Worm (Caenorhabditis elegans): ENCODE results near the gene tsp-20.

ce11 chrX:12025070-12025789 is 8.6 kb downstream of the tsp-20 start, which contains the start of gene B0198.2:
- TF ChIP-seq snpc-4 (tag; optimal IDR thresholded peaks at IDR 0.05): no peak
- no peak for TF ChIP-seq nhr-84 (tag; optimal IDR thresholded peaks at IDR 0.05)
- no peak for TF ChIP-seq elt-3 (tag; optimal IDR thresholded peaks at IDR 0.05)
- no peak for TF ChIP-seq fos-1 (tag; optimal IDR thresholded peaks at IDR 0.05)
- TF ChIP-seq snu-23 (GFP tag; optimal IDR thresholded peaks at IDR 0.05): no peak
- TF ChIP-seq mab-9 (GFP tag; IDR thresholded peaks at IDR 0.05): no peak
- TF ChIP-seq ceh-82 (tag; optimal IDR thresholded peaks at IDR 0.05): no peak

Data from whole organism, L1 larva.